In genomic region chrX:10691232-10691631, ce11 we compare ENCODE assay signal across 4 worm cellular contexts.
TF ChIP-seq lines count a peak whose summit lies in the region.

No protein-coding gene starts in this region.

TF ChIP-seq in whole organism, L1 larva, 84 proteins besides CTCF, POLR2A, EP300 and RAD21 (continued from another document):
- TF ChIP-seq unc-62 (GFP tag; optimal IDR thresholded peaks at IDR 0.05; lab: Kevin White, UChicago) = no peak
- peak; percentile 20 for TF ChIP-seq snu-23 (GFP tag; optimal IDR thresholded peaks at IDR 0.05; lab: Kevin White, UChicago)
- TF ChIP-seq mab-9 (GFP tag; IDR thresholded peaks at IDR 0.05; lab: Robert Waterston, UW) = no peak
- no peak for TF ChIP-seq elt-3 (tag; optimal IDR thresholded peaks at IDR 0.05; lab: Kevin White, UChicago)
- TF ChIP-seq hlh-17 (GFP tag; optimal IDR thresholded peaks at IDR 0.05; lab: Kevin White, UChicago; ENCODE audit: borderline replicate concordance) = no peak
TF ChIP-seq in whole organism, L1 larva: peak in this region for 9.

TF ChIP-seq in whole organism, L2 larva, 48 proteins besides CTCF, POLR2A, EP300 and RAD21 (continued from another document):
- TF ChIP-seq mab-5 (tag; optimal IDR thresholded peaks at IDR 0.05; lab: Kevin White, UChicago) = no peak

TF ChIP-seq in whole organism, L3 larva, 47 proteins besides CTCF, POLR2A, EP300 and RAD21 (continued from another document):
- TF ChIP-seq ceh-82 (tag; optimal IDR thresholded peaks at IDR 0.05; lab: Kevin White, UChicago) = no peak

TF ChIP-seq in whole organism, L4 larva, 104 proteins besides CTCF, POLR2A, EP300 and RAD21 (continued from another document):
- TF ChIP-seq lsy-2 (tag; optimal IDR thresholded peaks at IDR 0.05; lab: Kevin White, UChicago) (no peak), snpc-4 (tag; optimal IDR thresholded peaks at IDR 0.05; lab: Kevin White, UChicago) (no peak), daf-12 (tag; optimal IDR thresholded peaks at IDR 0.05; lab: Kevin White, UChicago) (no peak), D1046.2 (GFP tag; IDR thresholded peaks at IDR 0.05; lab: Robert Waterston, UW) (no peak), ZK337.2 (GFP tag; IDR thresholded peaks at IDR 0.05; lab: Robert Waterston, UW) (no peak), lin-13 (GFP tag; optimal IDR thresholded peaks at IDR 0.05; lab: Kevin White, UChicago) (no peak), Y75B8A.6 (GFP tag; IDR thresholded peaks at IDR 0.05; lab: Robert Waterston, UW) (no peak), ceh-28 (tag; optimal IDR thresholded peaks at IDR 0.05; lab: Kevin White, UChicago) (no peak), zag-1 (tag; optimal IDR thresholded peaks at IDR 0.05; lab: Kevin White, UChicago) (no peak), nhr-28 (tag; optimal IDR thresholded peaks at IDR 0.05; lab: Kevin White, UChicago) (peak; percentile 74), pha-4 (GFP tag; IDR thresholded peaks at IDR 0.05; lab: Robert Waterston, UW) (no peak), pha-4 (tag; optimal IDR thresholded peaks at IDR 0.05; lab: Kevin White, UChicago) (no peak), lin-38 (GFP tag; IDR thresholded peaks at IDR 0.05; lab: Robert Waterston, UW) (no peak), lim-7 (GFP tag; IDR thresholded peaks at IDR 0.05; lab: Robert Waterston, UW) (no peak), nhr-48 (tag; optimal IDR thresholded peaks at IDR 0.05; lab: Kevin White, UChicago) (no peak), mep-1 (tag; optimal IDR thresholded peaks at IDR 0.05; lab: Kevin White, UChicago) (peak; percentile 25), sdz-12 (GFP tag; optimal IDR thresholded peaks at IDR 0.05; lab: Kevin White, UChicago) (no peak), vab-7 (GFP tag; IDR thresholded peaks at IDR 0.05; lab: Robert Waterston, UW) (no peak), ama-1 (optimal IDR thresholded peaks at IDR 0.05; lab: Kevin White, UChicago) (peak; percentile 11), pqm-1 (tag; optimal IDR thresholded peaks at IDR 0.05; lab: Kevin White, UChicago) (no peak), Y5F2A.4 (GFP tag; optimal IDR thresholded peaks at IDR 0.05; lab: Kevin White, UChicago) (no peak), T20F7.1 (GFP tag; optimal IDR thresholded peaks at IDR 0.05; lab: Kevin White, UChicago) (no peak), mes-2 (tag; optimal IDR thresholded peaks at IDR 0.05; lab: Kevin White, UChicago; ENCODE audit: poor library complexity, severe bottlenecking) (no peak), attf-4 (tag; optimal IDR thresholded peaks at IDR 0.05; lab: Kevin White, UChicago) (no peak), cey-2 (tag; optimal IDR thresholded peaks at IDR 0.05; lab: Kevin White, UChicago; ENCODE audit: borderline replicate concordance, insufficient read depth) (no peak), dmd-6 (GFP tag; IDR thresholded peaks at IDR 0.05; lab: Robert Waterston, UW) (no peak), aly-2 (tag; optimal IDR thresholded peaks at IDR 0.05; lab: Kevin White, UChicago) (no peak), zip-2 (tag; optimal IDR thresholded peaks at IDR 0.05; lab: Kevin White, UChicago) (no peak), saeg-2 (GFP tag; IDR thresholded peaks at IDR 0.05; lab: Robert Waterston, UW) (no peak)
TF ChIP-seq in whole organism, L4 larva: peak in this region for 7.
